Fruit fly (Drosophila melanogaster): ENCODE measurements around the gene Muc26B.

Muc26B gene

dm6 chr2L:6177141-6177540, 25.4 kb downstream of the Muc26B start:
- no peak for TF ChIP-seq spab (GFP tag; optimal IDR thresholded peaks at IDR 0.05)
- TF ChIP-seq CG6276 (GFP tag; optimal IDR thresholded peaks at IDR 0.05): no peak
- no peak for TF ChIP-seq Ets96B (tag; optimal IDR thresholded peaks at IDR 0.05)
- peak; percentile 60 for TF ChIP-seq fkh (GFP tag; optimal IDR thresholded peaks at IDR 0.05)

- TF ChIP-seq CG34406 (GFP tag; optimal IDR thresholded peaks at IDR 0.05) (no peak), vri (GFP tag; optimal IDR thresholded peaks at IDR 0.05) (peak; percentile 24)
These were observed 26.5 kb downstream of the Muc26B start for dm6 chr2L:6178118-6178739.

- no peak for TF ChIP-seq CG11902 (GFP tag; optimal IDR thresholded peaks at IDR 0.05)
- peak; percentile 24 to 61 for TF ChIP-seq ss (GFP tag; optimal IDR thresholded peaks at IDR 0.05)
- no peak for TF ChIP-seq vri (GFP tag; optimal IDR thresholded peaks at IDR 0.05)
- no peak for TF ChIP-seq CG6792 (GFP tag; optimal IDR thresholded peaks at IDR 0.05)
- TF ChIP-seq CG15336 (GFP tag; IDR thresholded peaks at IDR 0.05): peak; percentile 39; the same call in 1 of the 2 replicates
- no peak for TF ChIP-seq cyc (GFP tag; optimal IDR thresholded peaks at IDR 0.05)
- TF ChIP-seq fkh (GFP tag; optimal IDR thresholded peaks at IDR 0.05): peak; percentile 31
- TF ChIP-seq eg (GFP tag; IDR thresholded peaks at IDR 0.05): peak; percentile 67; the same call in 2 of the 3 replicates
- TF ChIP-seq CG6808 (GFP tag; optimal IDR thresholded peaks at IDR 0.05): peak; percentile 18
- no peak for TF ChIP-seq Smox (GFP tag; optimal IDR thresholded peaks at IDR 0.05)
- TF ChIP-seq CG6163 (GFP tag; IDR thresholded peaks at IDR 0.05): peak; percentile 70
- TF ChIP-seq CG6276 (GFP tag; optimal IDR thresholded peaks at IDR 0.05): peak; percentile 34
- no peak for TF ChIP-seq CG7368 (GFP tag; optimal IDR thresholded peaks at IDR 0.05)
- no peak for TF ChIP-seq Ets21C (GFP tag; optimal IDR thresholded peaks at IDR 0.05)
- no peak for TF ChIP-seq acj6 (GFP tag; optimal IDR thresholded peaks at IDR 0.05)
- TF ChIP-seq CG11762 (GFP tag; optimal IDR thresholded peaks at IDR 0.05; ENCODE audit: insufficient read depth): no peak
- no peak for TF ChIP-seq CG10631 (GFP tag; optimal IDR thresholded peaks at IDR 0.05)
- no peak for TF ChIP-seq CG31627 (GFP tag; optimal IDR thresholded peaks at IDR 0.05)
- peak; percentile 32 for TF ChIP-seq net (GFP tag; optimal IDR thresholded peaks at IDR 0.05)
- peak; percentile 61 for TF ChIP-seq CG3919 (GFP tag; optimal IDR thresholded peaks at IDR 0.05)
- TF ChIP-seq OdsH (GFP tag; optimal IDR thresholded peaks at IDR 0.05): no peak
- no peak for TF ChIP-seq CG6854 (GFP tag; optimal IDR thresholded peaks at IDR 0.05)
- peak; percentile 83 for TF ChIP-seq dsx (GFP tag; optimal IDR thresholded peaks at IDR 0.05; ENCODE audit: poor library complexity, severe bottlenecking)
- TF ChIP-seq CG9139 (GFP tag; optimal IDR thresholded peaks at IDR 0.05): peak; percentile 47
- peak; percentile 82 for TF ChIP-seq Eip78C (GFP tag)
- TF ChIP-seq fd59A (GFP tag; optimal IDR thresholded peaks at IDR 0.05): no peak
- TF ChIP-seq Ets96B (tag; optimal IDR thresholded peaks at IDR 0.05): no peak
- TF ChIP-seq Sox14 (GFP tag; optimal IDR thresholded peaks at IDR 0.05): peak; percentile 7
- peak; percentile 36; the same call in 1 of the 3 replicates for TF ChIP-seq CG8119 (GFP tag; IDR thresholded peaks at IDR 0.05)
- TF ChIP-seq Hr38 (GFP tag; optimal IDR thresholded peaks at IDR 0.05): no peak
- no peak for TF ChIP-seq Hr4 (GFP tag; optimal IDR thresholded peaks at IDR 0.05)
- peak; percentile 38 for TF ChIP-seq Sox102F (GFP tag; optimal IDR thresholded peaks at IDR 0.05)
- TF ChIP-seq Eip75B (GFP tag; optimal IDR thresholded peaks at IDR 0.05): peak; percentile 15
- TF ChIP-seq CG1621 (tag; optimal IDR thresholded peaks at IDR 0.05): peak; percentile 16
- TF ChIP-seq CG11294 (GFP tag; IDR thresholded peaks at IDR 0.05): no peak
- TF ChIP-seq achi (GFP tag; optimal IDR thresholded peaks at IDR 0.05): peak; percentile 14
These were observed 27.2 kb downstream of the Muc26B start, which contains the start of gene smal for dm6 chr2L:6178740-6179633. Gene smal (plus strand): TSS chr2L:6179133.

All from whole organism, prepupa.